Fruit fly (Drosophila melanogaster): Measurements from ENCODE around the gene Plod.
A peak's percentile ranks its signal among the peaks of the same experiment; 100 is the strongest.

The Plod gene

DNA sequence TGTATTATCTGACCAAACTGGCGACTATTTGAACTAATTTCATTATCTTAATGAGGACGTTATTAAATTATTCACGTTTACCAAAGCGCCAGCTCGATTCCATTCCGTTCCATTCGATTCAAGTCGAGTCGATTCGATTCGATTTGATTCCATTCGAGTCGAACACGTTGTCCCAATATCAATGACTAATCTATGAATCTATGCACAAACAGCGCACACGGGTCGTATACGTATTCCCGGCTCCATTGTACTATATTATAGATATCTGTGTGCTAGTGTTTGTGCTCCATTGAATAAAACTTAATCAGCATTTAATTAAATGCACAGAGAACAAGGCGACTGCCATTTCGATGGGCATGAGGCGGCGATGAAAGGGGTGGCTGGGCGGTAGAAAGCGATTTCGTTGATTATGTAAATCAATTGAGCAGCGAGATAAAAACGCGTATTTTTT, 33.4 kb upstream of the Plod start:
- peak; percentile 59 for TF ChIP-seq noc (tag; optimal IDR thresholded peaks at IDR 0.05)

DNA sequence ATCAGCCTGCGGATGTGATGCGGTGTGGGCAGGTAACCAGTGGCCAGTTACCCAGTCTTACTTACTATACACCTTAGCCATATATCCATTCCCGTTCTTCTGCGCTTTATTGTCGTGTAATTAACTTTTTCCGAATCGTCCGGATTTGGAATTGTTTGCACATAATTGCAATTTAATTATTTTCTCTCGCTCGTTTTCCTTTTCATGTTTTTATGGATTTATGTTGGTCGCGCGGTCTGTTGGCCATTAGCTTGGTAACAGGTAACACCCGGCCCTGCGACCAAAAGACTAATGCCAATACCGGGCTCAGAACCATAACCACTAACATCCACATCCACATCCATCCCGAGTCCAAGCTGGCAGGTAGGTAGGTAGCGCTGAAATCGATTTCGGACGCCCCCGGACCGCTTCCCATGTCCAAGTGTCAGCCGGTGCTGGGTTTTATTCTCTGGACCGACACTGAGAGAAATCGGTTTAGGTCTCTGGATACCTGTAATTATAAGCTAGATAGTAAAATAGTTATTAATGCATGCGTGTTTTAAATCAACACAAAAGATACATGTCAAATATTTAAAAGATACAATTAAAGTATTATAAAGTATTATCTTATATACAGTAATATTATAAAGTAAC, 31.4 kb upstream of the Plod start:
- no peak for TF ChIP-seq noc (tag; optimal IDR thresholded peaks at IDR 0.05)

DNA sequence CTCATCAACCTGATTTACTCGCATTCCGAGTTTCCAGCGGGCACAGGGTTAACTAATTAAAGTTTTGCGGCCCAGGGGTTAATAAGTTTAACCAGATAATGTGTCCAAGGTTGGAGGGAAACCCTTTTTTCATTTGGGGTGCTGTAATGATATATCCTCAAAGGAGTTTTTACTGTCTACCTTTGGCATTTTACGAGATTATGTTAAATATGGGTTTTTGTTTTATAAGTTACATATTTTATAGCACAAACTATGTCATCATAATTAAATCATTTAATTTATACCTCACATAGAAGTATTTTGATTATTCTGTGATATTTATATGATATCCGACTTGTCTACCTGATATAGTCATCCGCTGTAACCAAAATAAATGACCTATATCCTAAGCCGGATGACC, 30.3 kb upstream of the Plod start, which contains the start of gene Ir68a:
Gene Ir68a, minus strand, starts transcription at position 101 of the 400 bp plus-strand sequence.
- no peak for TF ChIP-seq noc (tag; optimal IDR thresholded peaks at IDR 0.05)

DNA sequence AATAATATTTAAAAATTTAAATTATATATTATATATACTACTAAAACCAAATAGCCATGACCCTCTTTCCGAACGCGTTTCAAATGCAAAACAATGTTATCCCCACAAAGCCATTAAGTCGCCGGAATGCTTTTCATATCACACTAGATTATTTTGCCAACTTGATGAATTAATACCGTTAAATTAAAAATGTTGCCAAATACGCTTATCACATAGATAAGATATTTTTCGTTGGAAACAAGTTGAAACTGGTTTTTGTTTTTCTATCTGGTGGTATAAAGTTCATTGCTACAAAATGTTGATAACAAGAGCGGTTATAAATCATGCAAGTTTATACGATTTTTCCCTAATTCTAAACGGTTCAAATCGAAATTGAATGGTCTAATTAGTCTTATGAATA, 27.7 kb upstream of the Plod start:
- TF ChIP-seq noc (tag; optimal IDR thresholded peaks at IDR 0.05), result peak; percentile 85

DNA sequence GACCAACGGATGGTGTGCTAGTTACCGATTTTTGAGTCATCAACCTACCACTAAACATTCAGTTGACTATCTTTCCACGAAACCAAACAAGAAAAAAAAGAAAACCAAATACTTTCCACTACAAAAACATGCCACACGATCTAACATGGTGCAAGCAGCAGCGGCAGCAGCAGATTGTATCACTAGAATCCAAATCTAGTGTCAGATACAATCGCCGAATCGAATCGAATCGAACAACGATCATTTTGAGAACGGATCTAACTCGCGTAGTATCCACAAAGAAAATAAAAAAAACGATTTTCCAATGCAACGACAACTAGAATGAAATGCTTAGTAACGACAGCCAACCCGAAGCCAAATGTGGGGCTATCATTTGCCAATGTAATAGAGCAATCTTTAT, 21.9 kb upstream of the Plod start:
- TF ChIP-seq noc (tag; optimal IDR thresholded peaks at IDR 0.05), result no peak

DNA sequence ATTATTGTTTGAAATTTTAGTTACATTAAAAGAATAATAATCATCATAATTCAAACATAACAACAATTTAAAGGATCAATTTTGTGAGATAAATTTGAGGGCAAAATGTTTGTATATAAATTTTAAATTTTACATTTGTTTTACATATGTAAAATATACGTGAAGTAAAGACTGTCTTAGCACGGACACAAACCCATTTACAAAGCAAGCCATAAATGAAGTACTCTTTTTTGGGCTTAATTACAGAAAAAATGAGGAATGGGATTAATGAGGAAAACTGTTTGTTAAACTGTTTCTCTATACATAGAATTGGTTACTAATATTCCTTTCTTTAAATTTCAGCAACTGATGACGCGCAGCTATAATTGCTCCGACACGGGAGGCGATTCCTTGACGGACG, 18.8 kb upstream of the Plod start:
- no peak for TF ChIP-seq noc (tag; optimal IDR thresholded peaks at IDR 0.05)

DNA sequence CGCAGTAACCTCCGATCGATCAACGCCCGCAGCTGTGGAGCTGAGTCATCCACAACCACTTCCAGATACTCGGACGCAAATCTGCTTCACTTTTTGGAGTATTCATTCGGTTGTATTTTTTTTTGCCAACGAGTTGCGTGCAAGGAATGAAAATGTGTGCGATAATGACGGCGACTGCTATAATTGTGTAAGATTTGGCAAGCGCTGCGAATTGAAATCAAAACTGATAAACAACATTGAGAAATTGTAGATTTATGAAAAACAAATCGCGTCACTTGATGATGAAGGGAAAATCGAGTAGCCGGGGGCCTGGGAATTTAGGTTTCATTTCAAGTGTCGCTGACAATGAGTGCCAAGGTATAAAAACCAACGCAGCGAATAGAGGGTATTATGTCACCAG, 13.1 kb upstream of the Plod start:
- peak; percentile 36 for TF ChIP-seq noc (tag; optimal IDR thresholded peaks at IDR 0.05)

DNA sequence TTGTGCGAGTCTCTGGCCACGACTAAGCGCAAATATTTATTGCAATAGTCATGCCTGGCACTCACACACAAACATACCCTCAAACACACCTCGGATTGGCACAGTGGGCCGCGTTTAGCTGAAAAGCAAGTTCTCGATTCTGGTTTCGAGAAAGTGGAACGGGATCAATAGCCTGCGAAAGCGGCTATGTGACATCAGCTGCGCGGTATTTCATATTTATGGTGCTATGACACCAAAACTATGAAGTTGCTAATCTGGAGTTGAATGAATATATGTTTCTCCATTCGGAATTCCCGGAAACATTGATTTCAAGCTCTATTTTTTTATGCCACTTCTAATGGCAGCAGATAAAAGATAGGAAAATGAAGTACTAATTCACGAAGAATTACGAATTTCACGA, 12.1 kb upstream of the Plod start:
- TF ChIP-seq noc (tag; optimal IDR thresholded peaks at IDR 0.05), result peak; percentile 7

DNA sequence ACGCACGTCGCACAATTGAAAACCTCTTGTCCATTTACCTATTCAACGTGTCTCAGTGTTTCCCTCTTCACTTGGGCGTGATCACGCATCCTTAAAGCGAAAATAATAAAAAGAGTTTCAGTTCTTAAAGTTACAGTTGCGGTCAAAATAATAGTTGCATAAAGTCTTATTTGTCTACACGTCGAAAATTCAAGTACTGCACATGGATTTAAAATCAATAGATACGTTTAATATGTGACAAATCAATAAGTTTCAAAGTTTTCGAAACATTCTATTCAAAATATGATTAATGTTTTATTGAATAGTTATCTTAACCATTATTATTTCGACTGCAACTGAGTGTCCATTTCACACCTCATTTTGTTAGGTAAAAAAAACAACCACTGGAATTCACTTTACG, 10.4 kb upstream of the Plod start:
- TF ChIP-seq noc (tag; optimal IDR thresholded peaks at IDR 0.05), result no peak

DNA sequence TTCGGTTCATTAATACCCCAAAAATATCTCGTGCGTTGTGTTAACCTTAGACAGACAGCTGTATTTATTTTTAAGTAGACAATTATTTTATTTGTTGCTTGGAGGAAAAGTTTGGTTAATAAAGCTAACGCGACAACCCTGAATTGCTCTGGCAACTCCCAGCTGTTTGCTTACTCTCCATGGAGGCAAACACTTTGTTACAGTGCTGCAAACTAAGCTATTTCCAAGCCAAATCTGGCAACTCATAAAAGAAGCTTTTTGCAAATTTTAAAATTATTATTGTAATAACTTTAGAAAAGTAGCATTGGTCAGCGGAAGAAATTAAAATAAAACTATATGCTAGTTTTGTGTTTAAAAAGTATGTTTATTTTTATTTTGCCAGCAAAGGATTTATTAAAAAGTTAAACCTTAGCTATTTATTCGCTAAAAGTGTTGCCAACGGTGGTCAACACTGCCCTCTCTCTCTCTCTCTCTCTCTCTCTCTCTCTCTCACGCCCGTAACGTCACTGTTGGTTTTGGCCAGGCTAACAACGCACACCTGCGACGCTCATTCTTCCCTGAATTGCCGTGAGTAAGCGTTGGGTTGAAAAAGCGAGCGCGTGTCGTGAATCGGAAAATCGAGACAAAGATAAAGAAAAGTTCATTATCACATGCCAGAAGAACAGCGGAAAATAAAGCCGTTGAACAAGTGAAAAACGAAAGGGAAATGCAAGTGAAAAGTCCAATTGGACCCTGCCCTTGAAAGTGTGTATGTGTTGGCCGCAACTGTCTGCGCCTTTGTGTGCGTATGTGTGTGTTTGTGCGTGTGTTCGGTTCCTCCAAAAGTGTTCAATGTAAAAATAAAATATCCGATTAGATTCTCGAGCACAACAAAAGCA, 9.7 kb upstream of the Plod start:
- TF ChIP-seq noc (tag; optimal IDR thresholded peaks at IDR 0.05), result peak; percentile 81

DNA sequence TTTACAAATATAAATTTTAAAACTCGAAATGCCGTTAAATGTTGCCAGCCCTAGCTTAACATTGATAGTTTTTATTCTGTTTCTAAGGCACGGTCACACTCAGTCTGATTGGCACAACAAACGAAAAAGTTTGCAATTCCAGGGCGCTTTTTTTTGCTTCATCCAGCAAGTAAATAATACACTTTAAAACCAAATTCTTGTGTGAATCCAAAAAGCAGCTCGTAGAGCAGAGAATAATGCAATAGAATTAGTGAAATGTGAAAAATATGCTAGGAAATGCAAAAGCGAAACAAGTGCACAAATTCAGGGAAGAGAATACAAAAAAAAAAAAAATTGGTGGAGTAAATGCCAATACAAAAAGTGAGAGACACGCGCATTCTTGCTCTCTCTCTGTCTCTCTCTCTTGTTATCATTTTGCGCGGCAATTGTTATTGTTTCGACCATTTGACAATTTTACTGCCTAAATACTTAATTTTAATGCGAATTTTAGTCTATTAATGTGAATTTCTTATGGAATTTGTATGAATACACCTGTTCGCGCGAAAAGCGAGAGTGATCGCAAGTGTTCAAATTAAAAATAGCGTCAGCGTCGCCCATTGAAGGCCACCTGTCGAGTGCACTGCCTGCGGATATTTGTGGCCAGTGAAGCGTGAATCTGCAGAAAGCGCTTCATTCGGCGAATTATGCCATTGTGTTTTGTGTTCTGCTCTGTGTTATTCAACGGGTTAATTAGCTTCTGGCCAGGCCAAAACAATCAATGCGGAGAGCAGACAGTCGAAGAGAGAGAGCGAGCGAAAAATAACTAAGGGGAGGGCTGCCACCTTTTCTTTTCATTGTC, 8.8 kb upstream of the Plod start, which contains the start of gene CG42671:
Gene CG42671, plus strand, starts transcription at position 100 of the 838 bp plus-strand sequence.
- no peak for TF ChIP-seq noc (tag; optimal IDR thresholded peaks at IDR 0.05)

DNA sequence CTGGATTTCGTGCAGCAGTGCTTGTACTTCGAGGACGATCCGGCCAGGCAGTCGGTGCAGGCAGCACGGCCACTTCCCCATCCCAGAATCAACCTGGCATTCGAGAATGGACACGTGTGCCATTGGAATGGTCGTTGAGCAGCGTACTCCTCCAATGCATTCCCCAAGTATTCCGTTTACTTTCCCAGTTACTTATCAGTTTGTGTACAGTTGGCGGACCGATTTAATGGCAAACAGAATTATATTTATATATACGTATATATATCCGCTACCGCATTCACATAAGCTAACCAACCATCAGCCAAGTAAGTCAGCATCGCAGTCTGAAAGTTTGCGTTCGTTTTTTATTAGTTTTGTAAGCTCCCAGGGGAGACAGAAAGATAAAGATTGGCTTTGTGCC, 7.8 kb upstream of the Plod start:
- no peak for TF ChIP-seq noc (tag; optimal IDR thresholded peaks at IDR 0.05)

DNA sequence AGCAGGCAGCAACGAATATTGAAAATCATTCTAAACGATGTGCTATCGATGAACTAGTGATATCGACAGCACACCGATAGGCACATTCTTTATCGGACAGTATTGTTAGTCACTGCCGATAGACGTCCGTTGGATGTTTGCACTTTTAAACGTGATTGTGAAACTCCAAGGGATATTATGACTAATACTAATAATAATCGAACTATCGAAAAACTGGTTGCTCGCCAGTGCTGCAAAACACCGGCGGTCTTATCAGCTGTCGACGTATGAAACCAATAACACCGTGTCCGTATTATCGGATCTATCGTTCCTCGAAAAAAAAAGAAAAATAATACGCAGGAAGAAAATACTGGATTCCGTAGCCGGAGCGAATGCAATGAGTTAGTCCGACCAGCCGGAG, 4.7 kb upstream of the Plod start, which contains the start of the genes Ube3a and CG7600:
Gene Ube3a, minus strand, starts transcription at position 67 of the 400 bp plus-strand sequence.
Gene CG7600, plus strand, starts transcription at position 270 of the 400 bp plus-strand sequence.
- TF ChIP-seq noc (tag; optimal IDR thresholded peaks at IDR 0.05), result peak; percentile 53

DNA sequence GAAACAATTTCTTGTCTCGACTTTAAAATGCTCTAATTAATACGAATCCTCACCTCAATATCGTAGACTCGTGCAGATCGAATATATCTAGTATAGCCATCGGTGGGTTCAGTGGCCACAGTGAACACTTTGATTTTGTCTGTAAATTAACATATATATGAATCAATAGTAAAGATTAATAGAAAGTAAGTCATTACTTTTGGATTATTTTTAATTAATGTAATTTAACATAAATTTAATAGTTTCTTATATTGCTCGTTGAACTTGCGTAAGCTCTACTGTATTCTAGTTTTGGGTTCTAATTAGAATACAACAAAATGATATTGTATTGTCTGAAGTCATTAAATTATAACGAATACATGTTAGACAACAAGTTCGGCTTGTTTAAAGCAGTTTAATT, 964 bp downstream of the Plod start:
- peak; percentile 58 for TF ChIP-seq noc (tag; optimal IDR thresholded peaks at IDR 0.05)

DNA sequence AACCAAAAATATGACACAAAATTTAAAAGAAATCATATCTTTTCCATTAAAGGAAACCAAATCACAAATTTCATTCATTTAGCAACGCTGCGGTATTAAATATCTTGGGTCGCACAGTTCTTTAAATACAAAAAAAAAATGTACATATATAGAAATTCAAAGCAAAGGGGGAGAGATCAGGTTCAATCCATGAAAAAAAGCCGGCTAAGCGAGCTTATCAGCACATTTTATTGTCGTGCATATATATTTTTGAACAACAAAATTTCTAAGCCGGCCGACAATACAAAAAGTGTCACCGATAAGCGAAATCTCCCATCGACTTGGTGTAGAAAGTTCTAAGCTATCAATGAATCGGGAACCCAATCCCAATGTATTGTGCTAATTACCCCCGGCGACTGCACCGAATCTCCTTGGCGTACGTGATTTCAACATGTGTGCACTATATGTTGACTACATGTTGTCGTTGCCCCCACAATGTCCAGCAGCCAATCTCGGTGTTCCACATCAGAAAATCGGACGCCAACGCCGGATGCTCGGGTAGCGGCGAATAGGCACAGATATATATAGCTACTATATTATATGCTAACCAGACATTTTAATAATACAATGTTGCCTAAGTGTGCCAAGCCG, 1.9 kb downstream of the Plod start:
- TF ChIP-seq noc (tag; optimal IDR thresholded peaks at IDR 0.05), result peak; percentile 24

Measured in whole organism, larva.